Worm (Caenorhabditis elegans) whole organism, L2 larva: ENCODE measurements around the gene C03F11.4.

ENCODE experiments used
- F13H6.1 ChIP-seq: sonication (generic microtip); optimal IDR thresholded peaks from 2 replicates; lab custom pipeline; 2016; ENCODE audit warnings: missing genetic modification characterization, missing compliant biosample characterization
- R02D3.7 ChIP-seq: fragments of 150-350 bp; optimal IDR thresholded peaks from 2 replicates; lab custom pipeline; 2014; ENCODE audit warnings: missing biosample characterization, missing genetic modification characterization
- blmp-1 ChIP-seq: sonication (generic microtip); optimal IDR thresholded peaks from 2 replicates; lab custom pipeline; 2017; ENCODE audit warnings: missing genetic modification characterization, mild to moderate bottlenecking, missing compliant biosample characterization, antibody characterized with exemption, moderate library complexity; ENCODE audit not compliant: insufficient read depth
- ceh-82 ChIP-seq: fragments of 150-350 bp; optimal IDR thresholded peaks from 2 replicates; lab custom pipeline; 2014; ENCODE audit warnings: missing biosample characterization, missing genetic modification characterization
- crh-2 ChIP-seq: sonication (generic microtip); optimal IDR thresholded peaks from 2 replicates; lab custom pipeline; 2017; ENCODE audit warnings: missing biosample characterization, missing genetic modification characterization
- lin-39 ChIP-seq: fragments of 150-350 bp; optimal IDR thresholded peaks from 2 replicates; lab custom pipeline; 2014; ENCODE audit warnings: missing biosample characterization, missing genetic modification reagents, missing genetic modification characterization
- lsy-2 ChIP-seq, 2 experiments: fragments of 150-350 bp in 1 of 2; sonication (generic microtip) in 1 of 2; optimal IDR thresholded peaks; 2 replicates each; lab custom pipeline; 2014 to 2017; ENCODE audit warnings: missing biosample characterization in 2 of 2, missing genetic modification characterization in 2 of 2
- mab-5 ChIP-seq: fragments of 150-350 bp; optimal IDR thresholded peaks from 2 replicates; lab custom pipeline; 2014; ENCODE audit warnings: missing biosample characterization, missing genetic modification characterization
- mbf-1 ChIP-seq: sonication (generic microtip); optimal IDR thresholded peaks from 2 replicates; lab custom pipeline; 2017; ENCODE audit warnings: missing biosample characterization, missing genetic modification characterization
- nhr-12 ChIP-seq: fragments of 150-350 bp; optimal IDR thresholded peaks from 2 replicates; lab custom pipeline; 2014; ENCODE audit warnings: missing biosample characterization, missing genetic modification characterization
- nhr-21 ChIP-seq: fragments of 150-350 bp; optimal IDR thresholded peaks from 2 replicates; lab custom pipeline; 2014; ENCODE audit warnings: missing biosample characterization, missing genetic modification characterization
- unc-62 ChIP-seq: fragments of 150-350 bp; optimal IDR thresholded peaks from 2 replicates; lab custom pipeline; 2014; ENCODE audit warnings: missing biosample characterization, missing genetic modification reagents, missing genetic modification characterization

ce11 chrX:5400524-5400923, 5.7 kb downstream of the C03F11.4 start, which contains the start of gene scav-1:
- TF ChIP-seq R02D3.7 (tag; lab: Kevin White, UChicago) = no peak
- TF ChIP-seq lsy-2 (tag; optimal IDR thresholded peaks at IDR 0.05; lab: Kevin White, UChicago) = no peak
- TF ChIP-seq nhr-21 (tag; lab: Kevin White, UChicago) = no peak
- TF ChIP-seq blmp-1 (tag; lab: Kevin White, UChicago) = no peak
- TF ChIP-seq ceh-82 = no peak
- TF ChIP-seq nhr-12 (tag; lab: Kevin White, UChicago) = no peak
- no peak for TF ChIP-seq mab-5 (tag; lab: Kevin White, UChicago)
- TF ChIP-seq F13H6.1 (tag; lab: Kevin White, UChicago) = no peak
- peak; percentile 41 for TF ChIP-seq crh-2 (tag; lab: Kevin White, UChicago)
- TF ChIP-seq mbf-1 = no peak
- TF ChIP-seq unc-62 = no peak
- TF ChIP-seq lin-39 = no peak
